Worm (Caenorhabditis elegans) whole organism, L4/young adult: Measurements from ENCODE around the gene C13A10.1.

ENCODE experiments used
- W03F9.2 ChIP-seq: fragments of 150-350 bp; optimal IDR thresholded peaks from 2 replicates; lab custom pipeline; 2014; ENCODE audit warnings: missing biosample characterization, missing genetic modification characterization
- dao-5 ChIP-seq: sonication (generic microtip); optimal IDR thresholded peaks from 2 replicates; lab custom pipeline; 2016; ENCODE audit warnings: missing genotype, missing genetic modification characterization, moderate library complexity, missing compliant biosample characterization
- him-1 ChIP-seq: sonication (generic microtip); optimal IDR thresholded peaks from 2 replicates; lab custom pipeline; 2016; ENCODE audit warnings: missing genotype, missing genetic modification reagents, missing genetic modification characterization, missing compliant biosample characterization

The C13A10.1 gene

DNA sequence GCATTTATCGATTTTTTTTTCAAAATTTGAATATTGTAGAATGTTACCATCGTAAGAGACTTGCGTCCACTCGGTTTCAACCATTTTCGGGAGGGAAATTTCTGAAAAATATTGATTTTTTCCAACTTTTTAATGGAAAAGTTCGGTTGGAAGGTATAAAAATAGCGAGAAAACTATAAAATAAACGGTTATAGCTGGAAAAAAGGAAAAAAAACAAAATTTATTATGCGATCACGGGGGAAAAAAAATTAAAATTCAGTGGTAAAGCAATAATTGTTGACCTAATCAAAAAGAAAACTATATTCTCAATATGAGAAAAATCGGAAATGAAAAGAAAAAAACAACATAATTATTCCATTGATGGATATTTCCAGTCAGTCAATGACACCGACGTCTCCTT is 49.4 kb downstream of the C13A10.1 start, which contains the start of gene emc-2:
TSS of gene emc-2 (minus strand) at position 101 of the 400 bp plus-strand sequence.
- no peak for TF ChIP-seq him-1 (tag; lab: Kevin White, UChicago)
- no peak for TF ChIP-seq W03F9.2 (tag; lab: Kevin White, UChicago)
- TF ChIP-seq dao-5 = no peak

DNA sequence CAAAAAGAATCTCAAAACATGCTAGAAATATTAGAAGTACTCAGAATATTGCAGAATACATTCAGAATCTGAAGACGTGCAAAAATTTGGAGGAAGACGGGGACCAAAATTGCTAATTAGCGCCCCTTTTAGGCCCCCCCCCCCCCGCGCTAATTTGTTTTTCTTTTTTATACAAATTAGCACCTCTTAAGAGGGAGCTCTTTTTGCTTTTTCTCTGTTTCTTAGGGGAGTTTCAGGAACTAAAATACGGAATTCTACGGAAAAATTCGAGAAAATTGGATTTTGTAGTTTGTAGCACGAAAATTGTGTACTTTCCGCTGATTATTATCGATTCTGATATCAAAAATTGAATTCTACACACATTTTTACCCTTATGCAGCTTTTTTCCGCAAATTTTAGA is 53.9 kb downstream of the C13A10.1 start, which contains the start of gene glb-31:
TSS of gene glb-31 (minus strand) at position 101 of the 400 bp plus-strand sequence.
- no peak for TF ChIP-seq him-1 (tag; lab: Kevin White, UChicago)
- TF ChIP-seq dao-5 = no peak
- no peak for TF ChIP-seq W03F9.2 (tag; lab: Kevin White, UChicago)
